Worm (Caenorhabditis elegans) whole organism, mixed stage, embryonic: ENCODE results near the gene ZK1251.3.

Experiments
- M03D4.4 ChIP-seq: sonication (generic microtip); optimal IDR thresholded peaks from 2 replicates; lab custom pipeline; 2017; ENCODE audit warnings: mild to moderate bottlenecking, missing genetic modification characterization, missing compliant biosample characterization
- bed-3 ChIP-seq: fragments of 200-800 bp; sonication (Bioruptor generic); optimal IDR thresholded peaks from 3 replicates; lab custom pipeline; 2018; ENCODE audit warnings: mild to moderate bottlenecking, missing genetic modification characterization, moderate library complexity, missing compliant biosample characterization
- blmp-1 ChIP-seq: fragments of 150-350 bp; optimal IDR thresholded peaks from 2 replicates; lab custom pipeline; 2014; ENCODE audit warnings: missing biosample characterization, missing genetic modification characterization
- ceh-39 ChIP-seq: fragments of 150-350 bp; optimal IDR thresholded peaks from 2 replicates; lab custom pipeline; 2014; ENCODE audit warnings: missing biosample characterization, missing genetic modification characterization
- ceh-43 ChIP-seq: fragments of 200-800 bp; sonication (Bioruptor generic); optimal IDR thresholded peaks from 2 replicates; lab custom pipeline; 2018; ENCODE audit warnings: mild to moderate bottlenecking, missing genetic modification characterization, moderate library complexity, missing compliant biosample characterization
- ceh-83 ChIP-seq: fragments of 200-800 bp; sonication (Bioruptor generic); optimal IDR thresholded peaks from 2 replicates; lab custom pipeline; 2018; ENCODE audit warnings: mild to moderate bottlenecking, missing genetic modification characterization, missing compliant biosample characterization
- ces-1 ChIP-seq: fragments of 150-350 bp; optimal IDR thresholded peaks from 2 replicates; lab custom pipeline; 2014; ENCODE audit warnings: missing biosample characterization, missing genetic modification reagents, missing genetic modification characterization
- cnd-1 ChIP-seq: fragments of 200-800 bp; sonication (Bioruptor generic); optimal IDR thresholded peaks from 2 replicates; lab custom pipeline; 2018; ENCODE audit warnings: mild to moderate bottlenecking, missing genetic modification characterization, missing compliant biosample characterization
- drap-1 ChIP-seq: fragments of 200-800 bp; sonication (Bioruptor generic); optimal IDR thresholded peaks from 3 replicates; lab custom pipeline; 2018; ENCODE audit warnings: mild to moderate bottlenecking, missing genetic modification characterization, missing compliant biosample characterization
- elt-1 ChIP-seq: sonication (generic microtip); optimal IDR thresholded peaks from 2 replicates; lab custom pipeline; 2017; ENCODE audit warnings: missing genetic modification characterization, mild to moderate bottlenecking, missing compliant biosample characterization, antibody characterized with exemption, moderate library complexity, borderline replicate concordance; ENCODE audit not compliant: insufficient read depth
- elt-3 ChIP-seq: fragments of 150-350 bp; optimal IDR thresholded peaks from 2 replicates; lab custom pipeline; 2014; ENCODE audit warnings: missing biosample characterization, missing genetic modification characterization
- ham-2 ChIP-seq: fragments of 200-800 bp; sonication (Bioruptor generic); optimal IDR thresholded peaks from 2 replicates; lab custom pipeline; 2018; ENCODE audit warnings: mild to moderate bottlenecking, missing genetic modification characterization, missing compliant biosample characterization
- lin-13 ChIP-seq: fragments of 150-350 bp; optimal IDR thresholded peaks from 2 replicates; lab custom pipeline; 2014; ENCODE audit warnings: missing biosample characterization, missing genetic modification characterization
- lsy-2 ChIP-seq: fragments of 150-350 bp; optimal IDR thresholded peaks from 2 replicates; lab custom pipeline; 2014; ENCODE audit warnings: missing biosample characterization, missing genetic modification characterization
- mab-5 ChIP-seq: fragments of 150-350 bp; optimal IDR thresholded peaks from 2 replicates; lab custom pipeline; 2014; ENCODE audit warnings: missing biosample characterization, missing genetic modification characterization
- mep-1 ChIP-seq: fragments of 150-350 bp; optimal IDR thresholded peaks from 2 replicates; lab custom pipeline; 2017; ENCODE audit warnings: missing biosample characterization, missing genetic modification reagents, missing genetic modification characterization, inconsistent platforms
- mls-2 ChIP-seq: sonication (generic microtip); optimal IDR thresholded peaks from 2 replicates; lab custom pipeline; 2016; ENCODE audit warnings: mild to moderate bottlenecking, missing genetic modification characterization, moderate library complexity, missing compliant biosample characterization
- nhr-12 ChIP-seq: fragments of 150-350 bp; optimal IDR thresholded peaks from 2 replicates; lab custom pipeline; 2014; ENCODE audit warnings: missing biosample characterization, missing genetic modification characterization
- nhr-2 ChIP-seq: fragments of 150-350 bp; optimal IDR thresholded peaks from 2 replicates; lab custom pipeline; 2014; ENCODE audit warnings: missing biosample characterization, missing genetic modification characterization
- nhr-237 ChIP-seq: fragments of 150-350 bp; optimal IDR thresholded peaks from 2 replicates; lab custom pipeline; 2014; ENCODE audit warnings: missing biosample characterization, missing genetic modification characterization
- nhr-28 ChIP-seq: fragments of 150-350 bp; optimal IDR thresholded peaks from 2 replicates; lab custom pipeline; 2014; ENCODE audit warnings: missing biosample characterization, missing genetic modification characterization
- nhr-76 ChIP-seq: sonication (generic microtip); optimal IDR thresholded peaks from 2 replicates; lab custom pipeline; 2017; ENCODE audit warnings: missing biosample characterization, missing genetic modification characterization
- sem-2 ChIP-seq: fragments of 200-800 bp; sonication (Bioruptor generic); optimal IDR thresholded peaks from 2 replicates; lab custom pipeline; 2018; ENCODE audit warnings: mild to moderate bottlenecking, missing genetic modification characterization, missing compliant biosample characterization
- snpc-4 ChIP-seq: fragments of 150-350 bp; optimal IDR thresholded peaks from 2 replicates; lab custom pipeline; 2014; ENCODE audit warnings: missing biosample characterization, missing genetic modification characterization
- unc-120 ChIP-seq: sonication (generic microtip); optimal IDR thresholded peaks from 2 replicates; lab custom pipeline; 2017; ENCODE audit warnings: missing genetic modification characterization, missing compliant biosample characterization; ENCODE audit not compliant: poor library complexity, severe bottlenecking
- unc-39 ChIP-seq: fragments of 150-350 bp; optimal IDR thresholded peaks from 2 replicates; lab custom pipeline; 2014; ENCODE audit warnings: missing biosample characterization, missing genetic modification characterization
- unc-62 ChIP-seq: fragments of 150-350 bp; optimal IDR thresholded peaks from 2 replicates; lab custom pipeline; 2014; ENCODE audit warnings: missing biosample characterization, missing genetic modification reagents, missing genetic modification characterization
- zip-8 ChIP-seq: fragments of 150-350 bp; optimal IDR thresholded peaks from 2 replicates; lab custom pipeline; 2014; ENCODE audit warnings: missing biosample characterization, missing genetic modification characterization
- ztf-11 ChIP-seq: fragments of 150-350 bp; optimal IDR thresholded peaks from 2 replicates; lab custom pipeline; 2014; ENCODE audit warnings: missing biosample characterization, missing genetic modification characterization

ZK1251.3 gene

ce11 chrIV:9676535-9676934 is 6.9 kb upstream of the ZK1251.3 start:
- TF ChIP-seq ceh-39: no peak
- TF ChIP-seq mep-1: no peak
- TF ChIP-seq elt-1 (tag; lab: Kevin White, UChicago): no peak
- no peak for TF ChIP-seq bed-3 (GFP tag; lab: Kevin White, UChicago)
- no peak for TF ChIP-seq blmp-1
- TF ChIP-seq ceh-43: no peak
- no peak for TF ChIP-seq nhr-2
- TF ChIP-seq ztf-11: no peak
- TF ChIP-seq lin-13 (tag; lab: Kevin White, UChicago): no peak
- TF ChIP-seq snpc-4 (tag; lab: Kevin White, UChicago): no peak
- TF ChIP-seq unc-39 (tag; lab: Kevin White, UChicago): no peak
- no peak for TF ChIP-seq nhr-76 (tag; lab: Kevin White, UChicago)
- no peak for TF ChIP-seq unc-120 (tag; lab: Kevin White, UChicago)
- TF ChIP-seq M03D4.4 (tag; lab: Kevin White, UChicago): no peak
- TF ChIP-seq mls-2 (tag; lab: Kevin White, UChicago): no peak
- no peak for TF ChIP-seq mab-5 (tag; lab: Kevin White, UChicago)
- no peak for TF ChIP-seq ceh-83 (GFP tag; lab: Kevin White, UChicago)
- no peak for TF ChIP-seq nhr-28 (tag; lab: Kevin White, UChicago)
- TF ChIP-seq, all 35 proteins: peak for 0

ce11 chrIV:9677226-9677992 is 6.0 kb upstream of the ZK1251.3 start:
- peak; percentile 15 for TF ChIP-seq mep-1
- TF ChIP-seq nhr-2: no peak
- peak; percentile 78 for TF ChIP-seq ces-1 (GFP tag; lab: Kevin White, UChicago)
- peak; percentile 18 for TF ChIP-seq unc-62 (GFP tag; lab: Kevin White, UChicago)
- no peak for TF ChIP-seq zip-8 (tag; lab: Kevin White, UChicago)
- TF ChIP-seq blmp-1: peak; percentile 86

- TF ChIP-seq ceh-83 (GFP tag; lab: Kevin White, UChicago): no peak
- TF ChIP-seq cnd-1: no peak
Observed at ce11 chrIV:9678007-9678406, 5.5 kb upstream of the ZK1251.3 start.

ce11 chrIV:9679296-9679695 is 4.2 kb upstream of the ZK1251.3 start:
- TF ChIP-seq bed-3 (GFP tag; lab: Kevin White, UChicago) (no peak), mab-5 (tag; lab: Kevin White, UChicago) (no peak), sem-2 (no peak), elt-3 (tag; lab: Kevin White, UChicago) (no peak), ztf-11 (no peak), unc-120 (tag; lab: Kevin White, UChicago) (no peak), lsy-2 (tag; lab: Kevin White, UChicago) (no peak), ham-2 (GFP tag; lab: Kevin White, UChicago) (no peak), ceh-43 (no peak), cnd-1 (no peak), nhr-28 (tag; lab: Kevin White, UChicago) (no peak), nhr-76 (tag; lab: Kevin White, UChicago) (no peak), unc-39 (tag; lab: Kevin White, UChicago) (no peak), unc-62 (GFP tag; lab: Kevin White, UChicago) (no peak), nhr-12 (no peak), M03D4.4 (tag; lab: Kevin White, UChicago) (no peak), zip-8 (tag; lab: Kevin White, UChicago) (no peak), snpc-4 (tag; lab: Kevin White, UChicago) (no peak)

- no peak for TF ChIP-seq nhr-237 (tag; lab: Kevin White, UChicago)
- no peak for TF ChIP-seq nhr-12
- TF ChIP-seq ztf-11: no peak
- TF ChIP-seq ceh-43: no peak
- TF ChIP-seq lsy-2 (tag; lab: Kevin White, UChicago): no peak
- TF ChIP-seq ceh-83 (GFP tag; lab: Kevin White, UChicago): no peak
- TF ChIP-seq nhr-76 (tag; lab: Kevin White, UChicago): no peak
- TF ChIP-seq unc-39 (tag; lab: Kevin White, UChicago): no peak
- TF ChIP-seq drap-1 (GFP tag; lab: Kevin White, UChicago): no peak
Observed at ce11 chrIV:9680841-9681240, 2.6 kb upstream of the ZK1251.3 start, which contains the start of gene ins-8. ins-8 (minus strand) TSS chrIV:9680941.
